Fruit fly (Drosophila melanogaster) whole organism, embryonic: Measurements from ENCODE around the gene Gbs-70E.

Source experiments
- B-H1 ChIP-seq: fragments of 200-800 bp; sonication (Bioruptor generic); IDR thresholded peaks from 3 replicates; pipeline ENCODE4 v1.3.6; 2022; ENCODE audit warnings: missing biosample characterization, missing genetic modification characterization
- Bgb ChIP-seq: fragments of 200-800 bp; sonication (Bioruptor generic); IDR thresholded peaks from 2 replicates; pipeline ENCODE4 v1.3.6; 2022; ENCODE audit warnings: missing biosample characterization, missing genetic modification characterization; ENCODE audit not compliant: partially characterized antibody
- Blimp-1 ChIP-seq: fragments of 200-800 bp; sonication (Bioruptor generic); optimal IDR thresholded peaks from 3 replicates; lab custom pipeline; 2018; ENCODE audit warnings: missing biosample characterization, missing genetic modification characterization, mild to moderate bottlenecking, moderate library complexity, missing genetic modification reagents
- CG10543 ChIP-seq: fragments of 200-800 bp; sonication (Bioruptor generic); optimal IDR thresholded peaks from 3 replicates; lab custom pipeline; 2017; ENCODE audit warnings: missing biosample characterization, mild to moderate bottlenecking, missing genetic modification characterization, moderate library complexity
- CG12659 ChIP-seq: fragments of 200-800 bp; sonication (Bioruptor generic); optimal IDR thresholded peaks from 3 replicates; lab custom pipeline; 2017; ENCODE audit warnings: mild to moderate bottlenecking, missing biosample characterization, missing genetic modification reagents, missing genetic modification characterization
- CG12769 ChIP-seq: fragments of 200-800 bp; sonication (Bioruptor generic); optimal IDR thresholded peaks from 2 replicates; lab custom pipeline; 2019; ENCODE audit warnings: missing biosample characterization, mild to moderate bottlenecking, missing genetic modification characterization, moderate library complexity
- CG13624 ChIP-seq: fragments of 200-800 bp; sonication (Bioruptor generic); optimal IDR thresholded peaks from 2 replicates; lab custom pipeline; 2016; ENCODE audit warnings: missing biosample characterization, missing genetic modification characterization
- CG13775 ChIP-seq: fragments of 200-800 bp; sonication (Bioruptor generic); optimal IDR thresholded peaks from 3 replicates; lab custom pipeline; 2017; ENCODE audit warnings: missing biosample characterization, mild to moderate bottlenecking, missing genetic modification characterization
- CG18599 ChIP-seq: fragments of 200-800 bp; sonication (Bioruptor generic); optimal IDR thresholded peaks from 3 replicates; lab custom pipeline; 2017; ENCODE audit warnings: missing biosample characterization, missing genetic modification characterization, mild to moderate bottlenecking, moderate library complexity, missing genetic modification reagents
- CG31441 ChIP-seq: fragments of 200-800 bp; sonication (Bioruptor generic); IDR thresholded peaks from 2 replicates; pipeline ENCODE4 v1.3.6; 2022; ENCODE audit warnings: missing biosample characterization, missing genetic modification characterization
- CG4707 ChIP-seq: fragments of 200-800 bp; sonication (Bioruptor generic); optimal IDR thresholded peaks from 2 replicates; lab custom pipeline; 2018; ENCODE audit warnings: missing biosample characterization, mild to moderate bottlenecking, missing genetic modification characterization, moderate library complexity
- CG4854 ChIP-seq: fragments of 200-800 bp; sonication (Bioruptor generic); optimal IDR thresholded peaks from 2 replicates; lab custom pipeline; 2016; ENCODE audit warnings: missing biosample characterization, missing genetic modification characterization, inconsistent platforms
- CG6654 ChIP-seq: fragments of 200-800 bp; sonication (Bioruptor generic); optimal IDR thresholded peaks from 2 replicates; lab custom pipeline; 2017; ENCODE audit warnings: missing biosample characterization, mild to moderate bottlenecking, missing genetic modification characterization
- CG6689 ChIP-seq: fragments of 200-800 bp; sonication (Bioruptor generic); IDR thresholded peaks from 2 replicates; pipeline ENCODE4 v1.3.6; 2022; ENCODE audit warnings: missing biosample characterization, missing genetic modification characterization
- CG7987 ChIP-seq: fragments of 200-800 bp; sonication (Bioruptor generic); optimal IDR thresholded peaks from 2 replicates; lab custom pipeline; 2018; ENCODE audit warnings: missing biosample characterization, mild to moderate bottlenecking, missing genetic modification characterization, moderate library complexity
- CG8478 ChIP-seq: fragments of >200 bp; optimal IDR thresholded peaks from 2 replicates; lab custom pipeline; 2018
- CTCF ChIP-seq: fragments of 200-800 bp; sonication (Bioruptor generic); optimal IDR thresholded peaks from 2 replicates; lab custom pipeline; 2017; ENCODE audit warnings: missing biosample characterization, mild to moderate bottlenecking, missing genetic modification characterization, moderate library complexity
- CoRest ChIP-seq: fragments of 200-800 bp; sonication (Bioruptor generic); optimal IDR thresholded peaks from 3 replicates; lab custom pipeline; 2018; ENCODE audit warnings: missing biosample characterization, mild to moderate bottlenecking, missing genetic modification characterization, moderate library complexity
- D19A ChIP-seq: fragments of 200-800 bp; optimal IDR thresholded peaks from 3 replicates; lab custom pipeline; 2019; ENCODE audit warnings: missing biosample characterization, mild to moderate bottlenecking, missing genetic modification characterization, moderate library complexity
- GATAe ChIP-seq: fragments of 200-800 bp; sonication (Bioruptor generic); conservative IDR thresholded peaks from 2 replicates; pipeline ENCODE4 v1.3.6; 2022; ENCODE audit warnings: missing biosample characterization, missing genetic modification characterization
- HLH3B ChIP-seq: fragments of 200-800 bp; sonication (Bioruptor generic); IDR thresholded peaks from 2 replicates; pipeline ENCODE4 v1.3.6; 2022; ENCODE audit warnings: missing biosample characterization, missing genetic modification characterization
- Hmx ChIP-seq: fragments of 200-800 bp; sonication (Bioruptor generic); optimal IDR thresholded peaks from 2 replicates; lab custom pipeline; 2016; ENCODE audit warnings: missing biosample characterization, missing genetic modification characterization
- Hr39 ChIP-seq: fragments of >200 bp; optimal IDR thresholded peaks from 2 replicates; lab custom pipeline; 2017
- Hsf ChIP-seq: fragments of 200-800 bp; sonication (Bioruptor generic); optimal IDR thresholded peaks from 3 replicates; lab custom pipeline; 2016; ENCODE audit warnings: missing biosample characterization, missing genetic modification characterization
- MTF-1 ChIP-seq: fragments of 200-800 bp; sonication (Bioruptor generic); optimal IDR thresholded peaks from 2 replicates; lab custom pipeline; 2018; ENCODE audit warnings: missing biosample characterization, mild to moderate bottlenecking, missing genetic modification characterization, borderline replicate concordance
- Med ChIP-seq: fragments of 200-800 bp; sonication (Bioruptor generic); peaks from one replicate; lab custom pipeline; 2016; ENCODE audit warnings: missing biosample characterization, missing genetic modification characterization, mild to moderate bottlenecking, inconsistent platforms, moderate library complexity
- Neu2 ChIP-seq: fragments of 200-800 bp; sonication (Bioruptor generic); optimal IDR thresholded peaks from 3 replicates; lab custom pipeline; 2016; ENCODE audit warnings: missing biosample characterization, missing genetic modification characterization, borderline replicate concordance
- Nf-YC ChIP-seq: fragments of 200-800 bp; optimal IDR thresholded peaks from 3 replicates; lab custom pipeline; 2019; ENCODE audit warnings: missing biosample characterization, mild to moderate bottlenecking, missing genetic modification characterization, moderate library complexity
- Pdp1 ChIP-seq, 2 experiments: fragments of 200-800 bp; sonication (Bioruptor generic); optimal IDR thresholded peaks; 3 replicates each; lab custom pipeline; 2016; ENCODE audit warnings: missing biosample characterization in 2 of 2, missing genetic modification characterization in 2 of 2, mild to moderate bottlenecking in 1 of 2, moderate library complexity in 1 of 2
- Poxn ChIP-seq: fragments of 200-800 bp; sonication (Bioruptor generic); IDR thresholded peaks from 2 replicates; pipeline ENCODE4 v1.3.6; 2022; ENCODE audit warnings: missing biosample characterization, missing genetic modification characterization
- Ravus ChIP-seq: fragments of 200-800 bp; sonication (Bioruptor generic); IDR thresholded peaks from 2 replicates; pipeline ENCODE4 v1.3.6; 2022; ENCODE audit warnings: missing biosample characterization, missing genetic modification characterization
- Sin3A ChIP-seq: fragments of >200 bp; optimal IDR thresholded peaks from 2 replicates; lab custom pipeline; 2018
- Trl ChIP-seq, 3 experiments: fragments of >200 bp in 2 of 3; fragments of 200-800 bp in 1 of 3; sonication (Bioruptor generic) in 1 of 3; optimal IDR thresholded peaks; 2 replicates in 1 of 3; 3 replicates in 2 of 3; lab custom pipeline; 2016 to 2017; ENCODE audit warnings: missing biosample characterization in 1 of 3, missing genetic modification characterization in 1 of 3
- bbx ChIP-seq: fragments of 200-800 bp; sonication (Bioruptor generic); IDR thresholded peaks from 2 replicates; pipeline ENCODE4 v1.3.6; 2022; ENCODE audit warnings: missing biosample characterization, missing genetic modification characterization; ENCODE audit not compliant: partially characterized antibody
- dmrt11E ChIP-seq: fragments of 200-800 bp; sonication (Bioruptor generic); optimal IDR thresholded peaks from 3 replicates; lab custom pipeline; 2018; ENCODE audit warnings: missing biosample characterization, mild to moderate bottlenecking, missing genetic modification characterization, moderate library complexity
- eve ChIP-seq, 2 experiments: fragments of >200 bp; optimal IDR thresholded peaks; 2 replicates each; lab custom pipeline; 2017; ENCODE audit warnings: missing biosample characterization in 2 of 2, missing genetic modification characterization in 2 of 2
- fd64A ChIP-seq: fragments of 200-800 bp; sonication (Bioruptor generic); optimal IDR thresholded peaks from 3 replicates; lab custom pipeline; 2018; ENCODE audit warnings: missing biosample characterization, mild to moderate bottlenecking, missing genetic modification characterization
- gem ChIP-seq: fragments of 200-800 bp; sonication (Bioruptor generic); optimal IDR thresholded peaks from 2 replicates; lab custom pipeline; 2019; ENCODE audit warnings: missing biosample characterization, mild to moderate bottlenecking, missing genetic modification characterization, moderate library complexity
- gro ChIP-seq: fragments of 200-800 bp; sonication (Bioruptor generic); optimal IDR thresholded peaks from 2 replicates; lab custom pipeline; 2016; ENCODE audit warnings: missing biosample characterization, missing genetic modification characterization
- hb ChIP-seq: fragments of 200-800 bp; sonication (Bioruptor generic); IDR thresholded peaks from 3 replicates; pipeline ENCODE4 v1.3.6; 2022; ENCODE audit warnings: missing biosample characterization, missing genetic modification characterization; ENCODE audit not compliant: partially characterized antibody
- lola ChIP-seq, 3 experiments: fragments of >200 bp in 2 of 3; fragments of 200-800 bp in 1 of 3; sonication (Bioruptor generic) in 1 of 3; optimal IDR thresholded peaks; 2 replicates each; lab custom pipeline; 2017 to 2019; ENCODE audit warnings: missing biosample characterization in 3 of 3, missing genetic modification characterization in 3 of 3, mild to moderate bottlenecking in 1 of 3, moderate library complexity in 1 of 3
- nmo ChIP-seq: fragments of 200-800 bp; sonication (Bioruptor generic); optimal IDR thresholded peaks from 2 replicates; lab custom pipeline; 2018; ENCODE audit warnings: missing biosample characterization, mild to moderate bottlenecking, missing genetic modification characterization, moderate library complexity
- peb ChIP-seq: fragments of 200-800 bp; sonication (Bioruptor generic); IDR thresholded peaks from 2 replicates; pipeline ENCODE4 v1.3.6; 2022; ENCODE audit warnings: missing biosample characterization, missing genetic modification characterization
- pfk ChIP-seq: fragments of 200-800 bp; sonication (Bioruptor generic); optimal IDR thresholded peaks from 2 replicates; lab custom pipeline; 2018; ENCODE audit warnings: missing biosample characterization, mild to moderate bottlenecking, missing genetic modification characterization, moderate library complexity
- repo ChIP-seq: fragments of 200-800 bp; sonication (Bioruptor generic); optimal IDR thresholded peaks from 2 replicates; lab custom pipeline; 2016; ENCODE audit warnings: missing biosample characterization, missing genetic modification characterization
- row ChIP-seq: fragments of 200-800 bp; sonication (Bioruptor generic); IDR thresholded peaks from 3 replicates; pipeline ENCODE4 v1.3.6; 2022; ENCODE audit warnings: missing biosample characterization, missing genetic modification characterization
- sens ChIP-seq: fragments of 200-800 bp; sonication (Bioruptor generic); peaks from one replicate; lab custom pipeline; 2016; ENCODE audit warnings: missing biosample characterization, missing genetic modification characterization
- slbo ChIP-seq: fragments of 200-800 bp; sonication (Bioruptor generic); IDR thresholded peaks from 2 replicates; pipeline ENCODE4 v1.3.6; 2022; ENCODE audit warnings: missing biosample characterization, missing genetic modification characterization
- sob ChIP-seq: fragments of 200-800 bp; sonication (Bioruptor generic); IDR thresholded peaks from 2 replicates; pipeline ENCODE4 v1.3.6; 2022; ENCODE audit warnings: missing biosample characterization, missing genetic modification characterization
- sug ChIP-seq: fragments of 200-800 bp; optimal IDR thresholded peaks from 2 replicates; lab custom pipeline; 2019; ENCODE audit warnings: missing biosample characterization, mild to moderate bottlenecking, missing genetic modification characterization, moderate library complexity
- tio ChIP-seq: fragments of 200-800 bp; sonication (Bioruptor generic); optimal IDR thresholded peaks from 2 replicates; lab custom pipeline; 2017; ENCODE audit warnings: missing biosample characterization, missing genetic modification characterization, inconsistent platforms
- usp ChIP-seq: fragments of >200 bp; optimal IDR thresholded peaks from 2 replicates; lab custom pipeline; 2017; ENCODE audit warnings: missing biosample characterization, missing genetic modification characterization
- zf30C ChIP-seq: fragments of 200-800 bp; sonication (Bioruptor generic); optimal IDR thresholded peaks from 3 replicates; lab custom pipeline; 2018; ENCODE audit warnings: missing biosample characterization, mild to moderate bottlenecking, missing genetic modification characterization

Gbs-70E gene

dm6 chr3L:14553891-14554303 lies 3.1 kb upstream of the Gbs-70E start (continued):
- peak; percentile 51 for TF ChIP-seq Med
- peak; percentile 83 for TF ChIP-seq CG7987 (GFP tag; lab: Kevin White, UChicago)
- TF ChIP-seq sens, result peak; percentile 35
- TF ChIP-seq CG18599, result peak; percentile 23
- no peak for TF ChIP-seq lola (GFP tag; optimal IDR thresholded peaks at IDR 0.05; lab: Kevin White, UChicago)
- peak; percentile 70 for TF ChIP-seq CG12769 (tag; lab: Kevin White, UChicago)
- peak; percentile 91 for TF ChIP-seq sug (tag; lab: Kevin White, UChicago)
- peak; percentile 2 for TF ChIP-seq Nf-YC (tag; lab: Kevin White, UChicago)
- TF ChIP-seq row (GFP tag; lab: Robert Waterston, UW), result no peak
- TF ChIP-seq peb (GFP tag; lab: Robert Waterston, UW), result no peak
- TF ChIP-seq gro, result peak; percentile 15
- no peak for TF ChIP-seq CG8478
- peak; percentile 35 for TF ChIP-seq CG10543 (GFP tag; lab: Kevin White, UChicago)
- TF ChIP-seq CTCF (GFP tag; lab: Kevin White, UChicago), result peak; percentile 47
- TF ChIP-seq gem (tag; lab: Kevin White, UChicago), result no peak
- peak; percentile 56 for TF ChIP-seq CG13624 (GFP tag; lab: Kevin White, UChicago)
- no peak for TF ChIP-seq CG13775 (GFP tag; lab: Kevin White, UChicago)
- no peak for TF ChIP-seq usp
- no peak for TF ChIP-seq CoRest (tag; lab: Kevin White, UChicago)
- TF ChIP-seq Pdp1 (GFP tag; optimal IDR thresholded peaks at IDR 0.05; lab: Kevin White, UChicago), result peak in 1 of 2 experiments; percentile 78
- no peak for TF ChIP-seq HLH3B (GFP tag; lab: Robert Waterston, UW)
- peak; percentile 52 for TF ChIP-seq GATAe
- no peak for TF ChIP-seq CG31441 (GFP tag; lab: Robert Waterston, UW)
- no peak for TF ChIP-seq MTF-1 (GFP tag; lab: Kevin White, UChicago)

dm6 chr3L:14552925-14553239 lies 2.1 kb upstream of the Gbs-70E start:
- no peak for TF ChIP-seq Hmx (GFP tag; lab: Kevin White, UChicago)
- TF ChIP-seq hb (GFP tag; lab: Robert Waterston, UW), result no peak
- no peak for TF ChIP-seq fd64A
- TF ChIP-seq Neu2 (GFP tag; lab: Kevin White, UChicago), result no peak
- TF ChIP-seq CG6689 (GFP tag; lab: Robert Waterston, UW), result no peak
- peak; percentile 65 for TF ChIP-seq dmrt11E (tag; lab: Kevin White, UChicago)
- TF ChIP-seq nmo, result peak; percentile 9
- TF ChIP-seq Sin3A (lab: Kevin White, UChicago), result no peak
- TF ChIP-seq zf30C (GFP tag; lab: Kevin White, UChicago), result no peak
- peak; percentile 6 for TF ChIP-seq Hsf (GFP tag; lab: Kevin White, UChicago)
- TF ChIP-seq Poxn (GFP tag; lab: Robert Waterston, UW), result no peak
- no peak for TF ChIP-seq CG6654 (GFP tag; lab: Kevin White, UChicago)
- no peak for TF ChIP-seq Hr39 (lab: Kevin White, UChicago)
- TF ChIP-seq CG4854 (GFP tag; lab: Kevin White, UChicago), result no peak
- no peak for TF ChIP-seq sob
- no peak for TF ChIP-seq bbx (GFP tag; lab: Robert Waterston, UW)
- TF ChIP-seq B-H1 (GFP tag; lab: Robert Waterston, UW), result no peak
- no peak for TF ChIP-seq tio (GFP tag; lab: Kevin White, UChicago)
- TF ChIP-seq CG4707 (GFP tag; lab: Kevin White, UChicago), result no peak
- no peak for TF ChIP-seq Trl (optimal IDR thresholded peaks at IDR 0.05; lab: Kevin White, UChicago)
- peak; percentile 4 for TF ChIP-seq Trl (GFP tag; optimal IDR thresholded peaks at IDR 0.05; lab: Kevin White, UChicago)
- TF ChIP-seq D19A (tag; lab: Kevin White, UChicago), result no peak
- TF ChIP-seq repo (GFP tag; lab: Kevin White, UChicago), result no peak
- TF ChIP-seq Bgb, result no peak
- TF ChIP-seq Blimp-1 (GFP tag; lab: Kevin White, UChicago), result no peak
- no peak for TF ChIP-seq slbo (GFP tag; lab: Robert Waterston, UW)
- TF ChIP-seq CG12659 (GFP tag; lab: Kevin White, UChicago), result no peak
- no peak for TF ChIP-seq Ravus (GFP tag; lab: Robert Waterston, UW)
- no peak for TF ChIP-seq pfk (GFP tag; lab: Kevin White, UChicago)
- peak in 1 of 2 experiments; percentile 34 for TF ChIP-seq eve (GFP tag; optimal IDR thresholded peaks at IDR 0.05; lab: Kevin White, UChicago)
